Worm (Caenorhabditis elegans) whole organism, young adult: ENCODE results near the gene R151.8.

Experiments
- B0019.2 ChIP-seq: fragments of 200-800 bp; sonication (Bioruptor generic); conservative IDR thresholded peaks from 2 replicates; pipeline ENCODE4 v1.3.6; 2022; ENCODE audit warnings: missing genetic modification reagents, missing genetic modification characterization, missing compliant biosample characterization
- B0035.1 ChIP-seq: sonication (generic microtip); optimal IDR thresholded peaks from 2 replicates; lab custom pipeline; 2016; ENCODE audit warnings: missing genetic modification characterization, mild to moderate bottlenecking, missing compliant biosample characterization, missing genotype, missing genetic modification reagents
- B0261.1 ChIP-seq: sonication (generic microtip); optimal IDR thresholded peaks from 2 replicates; lab custom pipeline; 2016; ENCODE audit warnings: mild to moderate bottlenecking, missing genetic modification characterization, moderate library complexity, missing compliant biosample characterization
- B0336.3 ChIP-seq: fragments of 200-800 bp; sonication (Bioruptor generic); IDR thresholded peaks from 2 replicates; pipeline ENCODE4 v1.3.6; 2022; ENCODE audit warnings: missing genetic modification characterization, missing compliant biosample characterization
- F10E7.11 ChIP-seq: sonication (generic microtip); optimal IDR thresholded peaks from 2 replicates; lab custom pipeline; 2017; ENCODE audit warnings: mild to moderate bottlenecking, missing genetic modification characterization, moderate library complexity, missing compliant biosample characterization
- F33H1.4 ChIP-seq: fragments of 200-800 bp; sonication (Bioruptor generic); IDR thresholded peaks from 2 replicates; pipeline ENCODE4 v1.3.6; 2022; ENCODE audit warnings: missing genetic modification reagents, missing genetic modification characterization, missing compliant biosample characterization
- F39B2.1 ChIP-seq: fragments of 200-800 bp; sonication (Bioruptor generic); IDR thresholded peaks from 2 replicates; pipeline ENCODE4 v1.3.6; 2022; ENCODE audit warnings: missing genetic modification reagents, missing genetic modification characterization, missing compliant biosample characterization
- T07F8.4 ChIP-seq: sonication (generic microtip); optimal IDR thresholded peaks from 2 replicates; lab custom pipeline; 2016; ENCODE audit warnings: mild to moderate bottlenecking, missing genetic modification characterization, moderate library complexity, missing compliant biosample characterization
- Y56A3A.18 ChIP-seq: fragments of 200-800 bp; sonication (Bioruptor generic); IDR thresholded peaks from 2 replicates; pipeline ENCODE4 v1.3.6; 2022; ENCODE audit warnings: missing genetic modification reagents, missing genetic modification characterization, missing compliant biosample characterization
- Y79H2A.3 ChIP-seq: fragments of 200-800 bp; sonication (Bioruptor generic); conservative IDR thresholded peaks from 2 replicates; pipeline ENCODE4 v1.3.6; 2022; ENCODE audit warnings: missing genetic modification reagents, missing genetic modification characterization, missing compliant biosample characterization
- ama-1 ChIP-seq, 3 experiments: fragments of 150-350 bp in 1 of 3; sonication (generic microtip) in 2 of 3; optimal IDR thresholded peaks; 2 replicates each; lab custom pipeline; 2014 to 2018; ENCODE audit warnings: missing biosample characterization in 2 of 3, missing genetic modification characterization in 2 of 3, missing genetic modification reagents in 2 of 3
- attf-3 ChIP-seq: fragments of 200-800 bp; sonication (Bioruptor generic); conservative IDR thresholded peaks from 2 replicates; pipeline ENCODE4 v1.3.6; 2022; ENCODE audit warnings: missing genetic modification reagents, missing genetic modification characterization, missing compliant biosample characterization
- attf-5 ChIP-seq: fragments of 200-800 bp; sonication (Bioruptor generic); optimal IDR thresholded peaks from 2 replicates; lab custom pipeline; 2018; ENCODE audit warnings: mild to moderate bottlenecking, missing genetic modification characterization, missing compliant biosample characterization
- cebp-1 ChIP-seq, 2 experiments: fragments of 200-800 bp in 1 of 2; sonication (Bioruptor generic) in 1 of 2; sonication (generic microtip) in 1 of 2; IDR thresholded peaks in 1 of 2; optimal IDR thresholded peaks in 1 of 2; 2 replicates each; pipeline versions ENCODE4 v1.3.6 to Lab custom; 2017 to 2022; ENCODE audit warnings: missing compliant biosample characterization in 2 of 2, missing genetic modification characterization in 2 of 2, mild to moderate bottlenecking in 1 of 2, missing genetic modification reagents in 1 of 2, moderate library complexity in 1 of 2
- cebp-2 ChIP-seq: fragments of 200-800 bp; sonication (Bioruptor generic); IDR thresholded peaks from 2 replicates; pipeline ENCODE4 v1.3.6; 2022; ENCODE audit warnings: missing genetic modification characterization, missing compliant biosample characterization
- ceh-100 ChIP-seq: fragments of 200-800 bp; sonication (Bioruptor generic); IDR thresholded peaks from 2 replicates; pipeline ENCODE4 v1.3.6; 2022; ENCODE audit warnings: missing genetic modification reagents, missing genetic modification characterization, missing compliant biosample characterization
- ceh-91 ChIP-seq: fragments of 200-800 bp; sonication (Bioruptor generic); IDR thresholded peaks from 2 replicates; pipeline ENCODE4 v1.3.6; 2022; ENCODE audit warnings: missing genetic modification reagents, missing genetic modification characterization, missing compliant biosample characterization
- efl-1 ChIP-seq: fragments of 150-350 bp; optimal IDR thresholded peaks from 2 replicates; lab custom pipeline; 2014; ENCODE audit warnings: missing biosample characterization, missing genetic modification reagents, missing genetic modification characterization
- fkh-3 ChIP-seq: sonication (generic microtip); optimal IDR thresholded peaks from 2 replicates; lab custom pipeline; 2016; ENCODE audit warnings: mild to moderate bottlenecking, missing genetic modification characterization, missing compliant biosample characterization
- him-1 ChIP-seq: sonication (generic microtip); optimal IDR thresholded peaks from 2 replicates; lab custom pipeline; 2016; ENCODE audit warnings: missing genotype, missing genetic modification reagents, missing genetic modification characterization, missing compliant biosample characterization
- hlh-12 ChIP-seq: sonication (generic microtip); optimal IDR thresholded peaks from 2 replicates; lab custom pipeline; 2016; ENCODE audit warnings: missing genetic modification characterization, missing compliant biosample characterization
- hmg-1.2 ChIP-seq: fragments of 200-800 bp; sonication (Bioruptor generic); IDR thresholded peaks from 2 replicates; pipeline ENCODE4 v1.3.6; 2022; ENCODE audit warnings: missing genetic modification reagents, missing genetic modification characterization, missing compliant biosample characterization
- lin-35 ChIP-seq, 3 experiments: fragments of 150-350 bp in 2 of 3; sonication (generic microtip) in 1 of 3; optimal IDR thresholded peaks; 2 replicates each; lab custom pipeline; 2014 to 2018; ENCODE audit warnings: missing biosample characterization in 3 of 3, missing genetic modification characterization in 3 of 3, missing genetic modification reagents in 3 of 3
- lin-40 ChIP-seq: sonication (generic microtip); optimal IDR thresholded peaks from 2 replicates; lab custom pipeline; 2016; ENCODE audit warnings: missing genetic modification characterization, mild to moderate bottlenecking, missing compliant biosample characterization, missing genotype, missing genetic modification reagents
- lin-54 ChIP-seq: fragments of 200-800 bp; sonication (Bioruptor generic); optimal IDR thresholded peaks from 2 replicates; lab custom pipeline; 2018; ENCODE audit warnings: mild to moderate bottlenecking, missing genetic modification characterization, missing compliant biosample characterization
- madf-3 ChIP-seq: fragments of 200-800 bp; sonication (Bioruptor generic); IDR thresholded peaks from 2 replicates; pipeline ENCODE4 v1.3.6; 2022; ENCODE audit warnings: missing genetic modification reagents, missing genetic modification characterization, missing compliant biosample characterization
- madf-8 ChIP-seq: fragments of 200-800 bp; sonication (Bioruptor generic); conservative IDR thresholded peaks from 2 replicates; pipeline ENCODE4 v1.3.6; 2022; ENCODE audit warnings: missing genetic modification reagents, missing genetic modification characterization, missing compliant biosample characterization
- mcd-1 ChIP-seq: fragments of 200-800 bp; sonication (Bioruptor generic); IDR thresholded peaks from 2 replicates; pipeline ENCODE4 v1.3.6; 2022; ENCODE audit warnings: missing genetic modification reagents, missing genetic modification characterization, missing compliant biosample characterization
- nfya-1 ChIP-seq: sonication (generic microtip); optimal IDR thresholded peaks from 2 replicates; lab custom pipeline; 2017; ENCODE audit warnings: antibody characterized with exemption, missing compliant biosample characterization, missing genetic modification characterization, borderline replicate concordance; ENCODE audit not compliant: insufficient read depth
- nfya-2 ChIP-seq: fragments of 200-800 bp; sonication (Bioruptor generic); IDR thresholded peaks from 2 replicates; pipeline ENCODE4 v1.3.6; 2022; ENCODE audit warnings: missing genetic modification reagents, missing genetic modification characterization, missing compliant biosample characterization
- nfyb-1 ChIP-seq: fragments of 200-800 bp; sonication (Bioruptor generic); IDR thresholded peaks from 2 replicates; pipeline ENCODE4 v1.3.6; 2022; ENCODE audit warnings: missing genetic modification reagents, missing genetic modification characterization, missing compliant biosample characterization
- nhr-179 ChIP-seq: sonication (generic microtip); optimal IDR thresholded peaks from 2 replicates; lab custom pipeline; 2016; ENCODE audit warnings: mild to moderate bottlenecking, missing genetic modification characterization, missing compliant biosample characterization
- nhr-27 ChIP-seq: fragments of 200-800 bp; sonication (Bioruptor generic); optimal IDR thresholded peaks from 2 replicates; lab custom pipeline; 2018; ENCODE audit warnings: mild to moderate bottlenecking, missing genetic modification characterization, moderate library complexity, missing compliant biosample characterization
- pbrm-1 ChIP-seq: fragments of 200-800 bp; sonication (Bioruptor generic); IDR thresholded peaks from 2 replicates; pipeline ENCODE4 v1.3.6; 2022; ENCODE audit warnings: missing genetic modification reagents, missing genetic modification characterization, missing compliant biosample characterization
- rcor-1 ChIP-seq: fragments of 200-800 bp; sonication (Bioruptor generic); IDR thresholded peaks from 2 replicates; pipeline ENCODE4 v1.3.6; 2022; ENCODE audit warnings: missing genetic modification reagents, missing genetic modification characterization, missing compliant biosample characterization
- rpc-1 ChIP-seq, 2 experiments: fragments of 150-350 bp in 1 of 2; sonication (generic microtip) in 1 of 2; optimal IDR thresholded peaks; 2 replicates each; lab custom pipeline; 2014 to 2018; ENCODE audit warnings: missing biosample characterization in 1 of 2, missing genetic modification characterization in 1 of 2, missing genetic modification reagents in 1 of 2, missing genotype in 1 of 2
- sdz-38 ChIP-seq: sonication (generic microtip); optimal IDR thresholded peaks from 2 replicates; lab custom pipeline; 2016; ENCODE audit warnings: missing genotype, missing genetic modification characterization, missing compliant biosample characterization
- sea-2 ChIP-seq: fragments of 200-800 bp; sonication (Bioruptor generic); IDR thresholded peaks from 2 replicates; pipeline ENCODE4 v1.3.6; 2022; ENCODE audit warnings: missing genetic modification characterization, missing compliant biosample characterization
- tbp1 ChIP-seq: fragments of 200-800 bp; sonication (Bioruptor generic); optimal IDR thresholded peaks from 2 replicates; lab custom pipeline; 2018; ENCODE audit warnings: mild to moderate bottlenecking, missing genetic modification characterization, missing compliant biosample characterization
- tlf-1 ChIP-seq: fragments of 200-800 bp; sonication (Bioruptor generic); optimal IDR thresholded peaks from 2 replicates; lab custom pipeline; 2018; ENCODE audit warnings: mild to moderate bottlenecking, missing genetic modification characterization, missing compliant biosample characterization
- unc-130 ChIP-seq: sonication (generic microtip); optimal IDR thresholded peaks from 2 replicates; lab custom pipeline; 2016; ENCODE audit warnings: missing genetic modification reagents, missing genetic modification characterization, missing compliant biosample characterization
- unc-62 ChIP-seq: fragments of 150-350 bp; optimal IDR thresholded peaks from 2 replicates; lab custom pipeline; 2014; ENCODE audit warnings: missing biosample characterization, missing genetic modification reagents, missing genetic modification characterization
- zim-3 ChIP-seq: sonication (generic microtip); optimal IDR thresholded peaks from 2 replicates; lab custom pipeline; 2017; ENCODE audit warnings: mild to moderate bottlenecking, missing genetic modification characterization, moderate library complexity, missing compliant biosample characterization
- ztf-22 ChIP-seq: fragments of 200-800 bp; sonication (Bioruptor generic); optimal IDR thresholded peaks from 2 replicates; lab custom pipeline; 2018; ENCODE audit warnings: mild to moderate bottlenecking, missing genetic modification characterization, moderate library complexity, missing compliant biosample characterization
- ztf-6 ChIP-seq: fragments of 200-800 bp; sonication (Bioruptor generic); IDR thresholded peaks from 2 replicates; pipeline ENCODE4 v1.3.6; 2022; ENCODE audit warnings: missing genetic modification reagents, missing genetic modification characterization, missing compliant biosample characterization

R151.8 gene

DNA sequence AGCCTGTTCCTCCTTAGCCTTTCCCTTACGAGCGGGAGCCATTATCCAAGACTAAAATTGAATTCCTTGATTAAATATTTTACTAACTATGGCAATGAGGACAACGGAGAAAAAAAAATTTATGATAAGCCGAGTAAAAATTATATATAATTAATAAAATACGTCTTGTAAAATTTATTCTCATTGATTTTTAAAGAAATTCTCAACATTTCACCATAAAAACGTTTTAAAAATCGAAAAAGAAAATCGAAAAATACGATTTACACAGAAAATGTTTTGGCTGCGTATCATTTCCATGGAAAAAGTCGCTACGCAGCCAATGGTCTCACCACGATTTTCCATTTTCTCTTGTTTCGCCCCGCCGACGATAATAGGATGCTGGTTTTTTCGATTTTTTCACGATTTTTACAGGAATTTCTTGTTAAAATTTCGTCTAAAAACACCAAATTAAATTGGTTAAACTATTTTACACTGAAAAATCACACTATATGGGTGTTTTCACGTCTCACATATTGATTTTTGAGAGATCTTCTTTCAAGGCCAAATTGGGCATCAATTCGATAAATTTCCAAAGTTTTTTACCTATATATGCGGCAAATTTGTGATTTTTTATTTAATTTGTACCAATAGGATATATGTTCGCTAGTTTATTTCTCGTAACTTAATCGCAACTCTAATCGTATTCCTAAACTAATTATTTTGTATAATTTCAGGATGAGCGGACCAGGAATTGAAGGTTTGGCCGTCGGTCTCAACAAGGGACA is 49.9 kb downstream of the R151.8 start, which contains the start of the genes rps-14 and rpl-36 (continued):
- TF ChIP-seq hmg-1.2 (peak; percentile 87), nhr-27 (tag; lab: Kevin White, UChicago) (no peak), T07F8.4 (no peak), tbp1 (GFP tag; lab: Kevin White, UChicago) (peak; percentile 62), pbrm-1 (GFP tag; lab: Robert Waterston, UW) (peak; percentile 69), nfyb-1 (GFP tag; lab: Robert Waterston, UW) (0 out of 2 replicates have a peak, but pooled peaks have one; percentile 47), tlf-1 (GFP tag; lab: Kevin White, UChicago) (peak; percentile 82), hlh-12 (tag; lab: Kevin White, UChicago) (no peak), zim-3 (tag; lab: Kevin White, UChicago) (no peak), ceh-91 (GFP tag; lab: Robert Waterston, UW) (peak; percentile 62; the same call in 1 of the 2 replicates), unc-62 (GFP tag; lab: Kevin White, UChicago) (no peak), attf-5 (GFP tag; lab: Kevin White, UChicago) (peak; percentile 60), ceh-100 (GFP tag; lab: Robert Waterston, UW) (peak; percentile 61), fkh-3 (tag; lab: Kevin White, UChicago) (no peak), ama-1 (optimal IDR thresholded peaks at IDR 0.05; lab: Kevin White, UChicago) (no peak), ama-1 (GFP tag; optimal IDR thresholded peaks at IDR 0.05; lab: Kevin White, UChicago) (no peak), B0336.3 (GFP tag; lab: Robert Waterston, UW) (peak; percentile 29; the same call in 1 of the 2 replicates), lin-54 (GFP tag; lab: Kevin White, UChicago) (peak; percentile 81), him-1 (peak; percentile 17), lin-35 (GFP tag; optimal IDR thresholded peaks at IDR 0.05; lab: Kevin White, UChicago) (peak in 1 of 3 experiments; percentile 86), nhr-179 (tag; lab: Kevin White, UChicago) (no peak), madf-8 (GFP tag; lab: Robert Waterston, UW) (0 out of 2 replicates have a peak, but pooled peaks have one; percentile 15), lin-40 (tag; lab: Kevin White, UChicago) (peak; percentile 82), ztf-22 (GFP tag; lab: Kevin White, UChicago) (no peak), Y56A3A.18 (GFP tag; lab: Robert Waterston, UW) (no peak), Y79H2A.3 (no peak), unc-130 (GFP tag; lab: Kevin White, UChicago) (no peak), ztf-6 (GFP tag; lab: Robert Waterston, UW) (no peak)

- TF ChIP-seq cebp-2 (GFP tag; lab: Robert Waterston, UW) = no peak
- TF ChIP-seq mcd-1 (GFP tag; lab: Robert Waterston, UW) = peak; percentile 41; the same call in 1 of the 2 replicates
- TF ChIP-seq rcor-1 (GFP tag; lab: Robert Waterston, UW) = no peak
- no peak for TF ChIP-seq B0019.2 (GFP tag; lab: Robert Waterston, UW)
- TF ChIP-seq attf-5 (GFP tag; lab: Kevin White, UChicago) = no peak
- TF ChIP-seq rpc-1 (optimal IDR thresholded peaks at IDR 0.05; lab: Kevin White, UChicago) = no peak
- no peak for TF ChIP-seq rpc-1 (tag; optimal IDR thresholded peaks at IDR 0.05; lab: Kevin White, UChicago)
- peak; percentile 49 for TF ChIP-seq F33H1.4 (GFP tag; lab: Robert Waterston, UW)
- no peak for TF ChIP-seq attf-3 (GFP tag; lab: Robert Waterston, UW)
- TF ChIP-seq nfya-2 (GFP tag; lab: Robert Waterston, UW) = 0 out of 2 replicates have a peak, but pooled peaks have one; percentile 54
- TF ChIP-seq F39B2.1 (GFP tag; lab: Robert Waterston, UW) = peak; percentile 59; the same call in 1 of the 2 replicates
- TF ChIP-seq ceh-100 (GFP tag; lab: Robert Waterston, UW) = no peak
- TF ChIP-seq madf-3 (GFP tag; lab: Robert Waterston, UW) = peak; percentile 46; the same call in 1 of the 2 replicates
- no peak for TF ChIP-seq F10E7.11 (tag; lab: Kevin White, UChicago)
- no peak for TF ChIP-seq cebp-1 (GFP tag; IDR thresholded peaks at IDR 0.05; lab: Robert Waterston, UW)
- peak; percentile 54 for TF ChIP-seq cebp-1 (tag; optimal IDR thresholded peaks at IDR 0.05; lab: Kevin White, UChicago)
- TF ChIP-seq B0261.1 (tag; lab: Kevin White, UChicago) = no peak
- no peak for TF ChIP-seq sdz-38 (tag; lab: Kevin White, UChicago)
- TF ChIP-seq ceh-91 (GFP tag; lab: Robert Waterston, UW) = no peak
- TF ChIP-seq sea-2 = no peak
- TF ChIP-seq efl-1 (GFP tag; lab: Kevin White, UChicago) = no peak
- peak; percentile 51; the same call in 1 of the 2 replicates for TF ChIP-seq pbrm-1 (GFP tag; lab: Robert Waterston, UW)
- no peak for TF ChIP-seq B0035.1 (tag; lab: Kevin White, UChicago)
- TF ChIP-seq nfya-1 (tag; lab: Kevin White, UChicago) = no peak
Measured at ce11 chrIII:7178497-7178896, 51.1 kb downstream of the R151.8 start.
